Fruit fly (Drosophila melanogaster) whole organism, adult: ENCODE data around the gene LUBEL.

ENCODE experiments used
- CG11617 ChIP-seq: fragments of 200-800 bp; sonication (Bioruptor generic); optimal IDR thresholded peaks from 2 replicates; lab custom pipeline; 2017; ENCODE audit warnings: mild to moderate bottlenecking, missing biosample characterization, missing genetic modification reagents, missing genetic modification characterization
- CG12768 ChIP-seq: fragments of 200-800 bp; sonication (Bioruptor generic); optimal IDR thresholded peaks from 2 replicates; lab custom pipeline; 2017; ENCODE audit warnings: missing biosample characterization, missing genetic modification characterization, mild to moderate bottlenecking, moderate library complexity, missing genetic modification reagents
- CG14711 ChIP-seq: fragments of 200-800 bp; sonication (Bioruptor generic); optimal IDR thresholded peaks from 2 replicates; lab custom pipeline; 2018; ENCODE audit warnings: missing biosample characterization, mild to moderate bottlenecking, missing genetic modification characterization, moderate library complexity
- CG1620 ChIP-seq: fragments of 200-800 bp; sonication (Bioruptor generic); optimal IDR thresholded peaks from 2 replicates; lab custom pipeline; 2016; ENCODE audit warnings: missing biosample characterization, missing genetic modification characterization
- CG33017 ChIP-seq: fragments of 200-800 bp; sonication (Bioruptor generic); optimal IDR thresholded peaks from 2 replicates; lab custom pipeline; 2018; ENCODE audit warnings: missing biosample characterization, mild to moderate bottlenecking, missing genetic modification characterization, moderate library complexity
- CG5204 ChIP-seq: fragments of 200-800 bp; sonication (Bioruptor generic); optimal IDR thresholded peaks from 2 replicates; lab custom pipeline; 2016; ENCODE audit warnings: missing biosample characterization, missing genetic modification characterization
- CG7045 ChIP-seq: fragments of 200-800 bp; sonication (Bioruptor generic); optimal IDR thresholded peaks from 2 replicates; lab custom pipeline; 2017; ENCODE audit warnings: missing biosample characterization, mild to moderate bottlenecking, missing genetic modification characterization
- CG7101 ChIP-seq: fragments of 200-800 bp; sonication (Bioruptor generic); optimal IDR thresholded peaks from 2 replicates; lab custom pipeline; 2018; ENCODE audit warnings: missing biosample characterization, mild to moderate bottlenecking, missing genetic modification characterization, moderate library complexity
- Clk ChIP-seq: fragments of 200-800 bp; sonication (Bioruptor generic); optimal IDR thresholded peaks from 2 replicates; lab custom pipeline; 2017; ENCODE audit warnings: missing biosample characterization, missing genetic modification characterization
- Crg-1 ChIP-seq: fragments of 200-800 bp; sonication (Bioruptor generic); optimal IDR thresholded peaks from 2 replicates; lab custom pipeline; 2016; ENCODE audit warnings: missing biosample characterization, missing genetic modification characterization
- Hr96 ChIP-seq: fragments of 200-800 bp; sonication (Bioruptor generic); optimal IDR thresholded peaks from 2 replicates; lab custom pipeline; 2016; ENCODE audit warnings: missing biosample characterization, missing genetic modification characterization
- Mnt ChIP-seq: fragments of 200-800 bp; sonication (Bioruptor generic); optimal IDR thresholded peaks from 2 replicates; lab custom pipeline; 2016; ENCODE audit warnings: missing biosample characterization, mild to moderate bottlenecking, missing genetic modification characterization
- bab1 ChIP-seq: fragments of 200-800 bp; sonication (Bioruptor generic); optimal IDR thresholded peaks from 3 replicates; lab custom pipeline; 2019; ENCODE audit warnings: missing biosample characterization, mild to moderate bottlenecking, missing genetic modification characterization, moderate library complexity
- cic ChIP-seq: fragments of 200-800 bp; sonication (Bioruptor generic); optimal IDR thresholded peaks from 2 replicates; lab custom pipeline; 2017; ENCODE audit warnings: missing biosample characterization, mild to moderate bottlenecking, missing genetic modification characterization, moderate library complexity
- cnc ChIP-seq, 2 experiments: fragments of >200 bp; optimal IDR thresholded peaks; 2 replicates each; lab custom pipeline; 2017
- kay ChIP-seq: fragments of 200-800 bp; sonication (Bioruptor generic); peaks from one replicate; lab custom pipeline; 2016; ENCODE audit warnings: missing biosample characterization, missing genetic modification characterization, borderline replicate concordance
- ovo ChIP-seq: fragments of 200-800 bp; sonication (Bioruptor generic); optimal IDR thresholded peaks from 2 replicates; lab custom pipeline; 2016; ENCODE audit warnings: missing biosample characterization, missing genetic modification characterization
- pad ChIP-seq: fragments of 200-800 bp; sonication (Bioruptor generic); optimal IDR thresholded peaks from 3 replicates; lab custom pipeline; 2017; ENCODE audit warnings: missing biosample characterization, missing genetic modification characterization, mild to moderate bottlenecking, moderate library complexity, missing genetic modification reagents
- tj ChIP-seq: fragments of 200-800 bp; sonication (Bioruptor generic); optimal IDR thresholded peaks from 3 replicates; lab custom pipeline; 2017; ENCODE audit warnings: missing biosample characterization, mild to moderate bottlenecking, missing genetic modification characterization, moderate library complexity
- toe ChIP-seq: fragments of 200-800 bp; sonication (Bioruptor generic); optimal IDR thresholded peaks from 2 replicates; lab custom pipeline; 2016; ENCODE audit warnings: missing biosample characterization, missing genetic modification characterization

Gene LUBEL

DNA sequence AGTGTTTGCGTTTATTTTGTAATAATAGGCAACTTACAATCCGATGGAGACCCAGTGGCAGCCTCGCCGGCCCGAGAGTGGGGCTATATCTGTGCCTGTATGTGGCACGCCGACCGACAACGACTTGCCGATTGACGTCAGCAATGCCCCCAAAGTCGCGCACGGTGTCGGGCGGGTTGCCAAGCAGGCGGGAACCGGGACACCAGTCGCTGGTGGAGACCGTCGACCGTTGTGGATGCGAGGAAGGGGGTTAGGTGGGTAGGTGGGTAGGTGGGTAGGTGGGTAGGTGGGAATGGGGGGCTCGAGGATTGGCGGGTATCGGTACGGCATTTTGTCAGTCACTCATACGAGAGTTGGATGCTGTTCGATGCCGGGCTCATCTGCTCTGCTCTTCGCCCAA lies 21.5 kb downstream of the LUBEL start:
- TF ChIP-seq CG14711 (tag; lab: Kevin White, UChicago) (no peak), bab1 (GFP tag; lab: Kevin White, UChicago) (no peak), CG11617 (GFP tag; lab: Kevin White, UChicago) (no peak), CG5204 (no peak), Clk (no peak), cnc (optimal IDR thresholded peaks at IDR 0.05; lab: Kevin White, UChicago) (no peak), ovo (GFP tag; lab: Kevin White, UChicago) (no peak), kay (GFP tag; lab: Kevin White, UChicago) (no peak), Hr96 (GFP tag; lab: Kevin White, UChicago) (no peak), tj (GFP tag; lab: Kevin White, UChicago) (no peak), Crg-1 (GFP tag; lab: Kevin White, UChicago) (no peak), cic (GFP tag; lab: Kevin White, UChicago) (no peak), pad (no peak), toe (GFP tag; lab: Kevin White, UChicago) (no peak), Mnt (no peak), CG7101 (no peak), CG7045 (GFP tag; lab: Kevin White, UChicago) (no peak), CG33017 (tag; lab: Kevin White, UChicago) (no peak), CG1620 (GFP tag; lab: Kevin White, UChicago) (no peak)

dm6 chr2L:6747814-6748213 lies 24.7 kb downstream of the LUBEL start, which contains the start of gene CG44271:
Gene CG44271 (minus strand): TSS chr2L:6747914.
- TF ChIP-seq toe (GFP tag; lab: Kevin White, UChicago) (no peak), cnc (optimal IDR thresholded peaks at IDR 0.05; lab: Kevin White, UChicago) (no peak), kay (GFP tag; lab: Kevin White, UChicago) (no peak), ovo (GFP tag; lab: Kevin White, UChicago) (no peak), pad (no peak), CG14711 (tag; lab: Kevin White, UChicago) (no peak), bab1 (GFP tag; lab: Kevin White, UChicago) (no peak), CG33017 (tag; lab: Kevin White, UChicago) (no peak), CG12768 (no peak), cic (GFP tag; lab: Kevin White, UChicago) (no peak), Crg-1 (GFP tag; lab: Kevin White, UChicago) (no peak), tj (GFP tag; lab: Kevin White, UChicago) (no peak), CG7101 (no peak)

DNA sequence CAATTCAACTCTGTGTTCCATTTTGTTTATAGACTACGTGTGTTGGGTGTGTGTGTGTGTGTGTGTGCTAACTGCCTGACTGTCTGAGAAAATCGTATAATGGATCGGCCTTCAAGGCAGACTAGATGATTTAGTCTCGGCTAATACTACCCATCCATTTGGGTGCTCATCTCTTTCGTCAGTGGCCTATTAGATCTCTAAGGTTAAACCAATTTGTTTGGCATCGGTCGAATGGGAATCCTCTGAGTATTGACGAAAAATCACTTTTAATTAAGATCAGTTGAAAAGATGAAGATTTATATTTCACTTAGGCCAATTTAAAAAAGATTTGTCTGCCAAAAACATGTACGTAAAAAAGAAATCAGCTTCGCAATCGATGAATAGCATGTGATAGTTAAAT lies 27.0 kb downstream of the LUBEL start, which contains the start of gene CG31910:
Gene CG31910, minus strand, starts transcription at position 101 of the 400 bp plus-strand sequence.
- no peak for TF ChIP-seq CG1620 (GFP tag; lab: Kevin White, UChicago)
- no peak for TF ChIP-seq CG7101
- no peak for TF ChIP-seq pad
- TF ChIP-seq cnc (optimal IDR thresholded peaks at IDR 0.05; lab: Kevin White, UChicago): no peak
- no peak for TF ChIP-seq tj (GFP tag; lab: Kevin White, UChicago)
- no peak for TF ChIP-seq Clk
- no peak for TF ChIP-seq Mnt
- TF ChIP-seq CG5204: no peak
- TF ChIP-seq Hr96 (GFP tag; lab: Kevin White, UChicago): no peak
- TF ChIP-seq CG12768: no peak
- no peak for TF ChIP-seq CG7045 (GFP tag; lab: Kevin White, UChicago)
- TF ChIP-seq bab1 (GFP tag; lab: Kevin White, UChicago): no peak
- TF ChIP-seq ovo (GFP tag; lab: Kevin White, UChicago): no peak

dm6 chr2L:6741980-6742591 lies 30.5 kb downstream of the LUBEL start, which contains the start of gene meng:
Gene meng (plus strand): TSS chr2L:6742502.
- TF ChIP-seq CG11617 (GFP tag; lab: Kevin White, UChicago) (no peak), pad (no peak), kay (GFP tag; lab: Kevin White, UChicago) (peak; percentile 71)

DNA sequence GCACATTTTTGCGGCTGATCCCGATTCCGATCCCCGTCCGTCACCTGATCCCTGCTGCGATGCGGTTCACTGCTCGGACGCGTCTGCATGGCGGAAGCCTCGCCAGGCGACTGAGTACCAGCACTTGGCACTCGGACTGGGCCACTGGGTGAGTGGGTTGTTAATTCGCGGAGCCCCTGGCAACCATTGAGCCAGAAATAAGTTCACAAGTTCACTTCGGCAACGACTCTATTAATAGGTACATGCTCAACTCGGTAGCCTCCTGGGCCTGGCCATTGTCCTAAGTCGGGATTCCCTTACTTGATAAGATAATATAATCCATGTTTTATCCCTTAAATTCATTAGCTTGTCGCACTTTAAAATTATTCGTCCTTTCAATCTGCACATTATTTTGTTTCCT lies 32.5 kb downstream of the LUBEL start, which contains the start of gene TTLL3A:
Gene TTLL3A, minus strand, starts transcription at position 101 of the 400 bp plus-strand sequence.
- no peak for TF ChIP-seq CG11617 (GFP tag; lab: Kevin White, UChicago)
- TF ChIP-seq pad: no peak
- TF ChIP-seq CG12768: no peak
- no peak for TF ChIP-seq toe (GFP tag; lab: Kevin White, UChicago)
- TF ChIP-seq CG33017 (tag; lab: Kevin White, UChicago): no peak

dm6 chr2L:6732566-6732965 lies 40.0 kb downstream of the LUBEL start, which contains the start of gene TTLL3B:
Gene TTLL3B (plus strand): TSS chr2L:6732866.
- no peak for TF ChIP-seq cnc (optimal IDR thresholded peaks at IDR 0.05; lab: Kevin White, UChicago)

- TF ChIP-seq CG14711 (tag; lab: Kevin White, UChicago): no peak
- no peak for TF ChIP-seq CG7045 (GFP tag; lab: Kevin White, UChicago)
- no peak for TF ChIP-seq CG1620 (GFP tag; lab: Kevin White, UChicago)
- TF ChIP-seq Mnt: peak; percentile 9
- TF ChIP-seq toe (GFP tag; lab: Kevin White, UChicago): no peak
- peak; percentile 40 for TF ChIP-seq kay (GFP tag; lab: Kevin White, UChicago)
- TF ChIP-seq cnc (optimal IDR thresholded peaks at IDR 0.05; lab: Kevin White, UChicago): no peak
Observed at dm6 chr2L:6723750-6724503, 48.6 kb downstream of the LUBEL start, which contains the start of gene Liprin-alpha. Gene Liprin-alpha (plus strand): TSS chr2L:6723903.
